Worm (Caenorhabditis elegans): ENCODE data around the gene ags-3.

ce11 chrX:5255320-5255719, 48.1 kb downstream of the ags-3 start:
- TF ChIP-seq ama-1 (optimal IDR thresholded peaks at IDR 0.05) (no peak), fkh-10 (GFP tag; optimal IDR thresholded peaks at IDR 0.05) (no peak), efl-3 (GFP tag; optimal IDR thresholded peaks at IDR 0.05) (no peak), dpl-1 (GFP tag; optimal IDR thresholded peaks at IDR 0.05) (no peak), unc-62 (GFP tag; optimal IDR thresholded peaks at IDR 0.05) (no peak), jun-1 (tag; optimal IDR thresholded peaks at IDR 0.05) (no peak), hlh-17 (GFP tag; optimal IDR thresholded peaks at IDR 0.05; ENCODE audit: borderline replicate concordance) (no peak), nhr-11 (tag; optimal IDR thresholded peaks at IDR 0.05) (no peak)

Data from whole organism, L1 larva.